Fruit fly (Drosophila melanogaster) whole organism, embryonic: ENCODE data around the gene CG10702.

Source experiments
- Adf1 ChIP-seq: fragments of 200-800 bp; sonication (Bioruptor generic); IDR thresholded peaks from 2 replicates; pipeline ENCODE4 v1.3.6; 2022; ENCODE audit warnings: missing biosample characterization, missing genetic modification characterization
- Bgb ChIP-seq: fragments of 200-800 bp; sonication (Bioruptor generic); IDR thresholded peaks from 2 replicates; pipeline ENCODE4 v1.3.6; 2022; ENCODE audit warnings: missing biosample characterization, missing genetic modification characterization; ENCODE audit not compliant: partially characterized antibody
- Blimp-1 ChIP-seq: fragments of 200-800 bp; sonication (Bioruptor generic); optimal IDR thresholded peaks from 3 replicates; lab custom pipeline; 2018; ENCODE audit warnings: missing biosample characterization, missing genetic modification characterization, mild to moderate bottlenecking, moderate library complexity, missing genetic modification reagents
- Bteb2 ChIP-seq: fragments of 200-800 bp; sonication (Bioruptor generic); optimal IDR thresholded peaks from 2 replicates; lab custom pipeline; 2016; ENCODE audit warnings: missing biosample characterization, missing genetic modification characterization
- CG10267 ChIP-seq: fragments of 200-800 bp; sonication (Bioruptor generic); optimal IDR thresholded peaks from 2 replicates; lab custom pipeline; 2018; ENCODE audit warnings: missing biosample characterization, mild to moderate bottlenecking, missing genetic modification characterization, moderate library complexity
- CG10321 ChIP-seq: fragments of 200-800 bp; sonication (Bioruptor generic); IDR thresholded peaks from 2 replicates; pipeline ENCODE4 v1.3.6; 2022; ENCODE audit warnings: missing biosample characterization, missing genetic modification characterization
- CG10565 ChIP-seq: fragments of 200-800 bp; sonication (Bioruptor generic); optimal IDR thresholded peaks from 3 replicates; lab custom pipeline; 2016; ENCODE audit warnings: missing biosample characterization, mild to moderate bottlenecking, missing genetic modification characterization
- CG14441 ChIP-seq: fragments of 200-800 bp; sonication (Bioruptor generic); IDR thresholded peaks from 2 replicates; pipeline ENCODE4 v1.3.6; 2022; ENCODE audit warnings: missing biosample characterization, missing genetic modification characterization
- CG17186 ChIP-seq: fragments of 200-800 bp; sonication (Bioruptor generic); optimal IDR thresholded peaks from 3 replicates; lab custom pipeline; 2017; ENCODE audit warnings: missing biosample characterization, missing genetic modification reagents, missing genetic modification characterization
- CG18262 ChIP-seq: fragments of 200-800 bp; optimal IDR thresholded peaks from 3 replicates; lab custom pipeline; 2019; ENCODE audit warnings: missing biosample characterization, mild to moderate bottlenecking, missing genetic modification characterization, moderate library complexity
- CG30403 ChIP-seq: fragments of 200-800 bp; sonication (Bioruptor generic); optimal IDR thresholded peaks from 3 replicates; lab custom pipeline; 2016; ENCODE audit warnings: missing biosample characterization, missing genetic modification characterization
- CG34422 ChIP-seq: fragments of 200-800 bp; sonication (Bioruptor generic); IDR thresholded peaks from 3 replicates; pipeline ENCODE4 v1.3.6; 2022; ENCODE audit warnings: missing biosample characterization, missing genetic modification characterization
- CG42726 ChIP-seq: fragments of 200-800 bp; sonication (Bioruptor generic); IDR thresholded peaks from 2 replicates; pipeline ENCODE4 v1.3.6; 2022; ENCODE audit warnings: missing biosample characterization, missing genetic modification characterization; ENCODE audit not compliant: partially characterized antibody
- CG4617 ChIP-seq: fragments of 200-800 bp; sonication (Bioruptor generic); optimal IDR thresholded peaks from 3 replicates; lab custom pipeline; 2016; ENCODE audit warnings: missing biosample characterization, missing genetic modification characterization, borderline replicate concordance
- CG4707 ChIP-seq: fragments of 200-800 bp; sonication (Bioruptor generic); optimal IDR thresholded peaks from 2 replicates; lab custom pipeline; 2018; ENCODE audit warnings: missing biosample characterization, mild to moderate bottlenecking, missing genetic modification characterization, moderate library complexity
- CG6689 ChIP-seq: fragments of 200-800 bp; sonication (Bioruptor generic); IDR thresholded peaks from 2 replicates; pipeline ENCODE4 v1.3.6; 2022; ENCODE audit warnings: missing biosample characterization, missing genetic modification characterization
- CG8388 ChIP-seq: fragments of 200-800 bp; sonication (Bioruptor generic); optimal IDR thresholded peaks from 2 replicates; lab custom pipeline; 2019; ENCODE audit warnings: missing biosample characterization, mild to moderate bottlenecking, missing genetic modification characterization, moderate library complexity
- CG9876 ChIP-seq: fragments of 200-800 bp; sonication (Bioruptor generic); optimal IDR thresholded peaks from 2 replicates; lab custom pipeline; 2016; ENCODE audit warnings: missing biosample characterization, missing genetic modification characterization
- CoRest ChIP-seq: fragments of 200-800 bp; sonication (Bioruptor generic); optimal IDR thresholded peaks from 3 replicates; lab custom pipeline; 2018; ENCODE audit warnings: missing biosample characterization, mild to moderate bottlenecking, missing genetic modification characterization, moderate library complexity
- Elba2 ChIP-seq: fragments of 200-800 bp; sonication (Bioruptor generic); optimal IDR thresholded peaks from 3 replicates; lab custom pipeline; 2016; ENCODE audit warnings: missing biosample characterization, missing genetic modification characterization
- Fer2 ChIP-seq: fragments of 200-800 bp; sonication (Bioruptor generic); optimal IDR thresholded peaks from 2 replicates; lab custom pipeline; 2018; ENCODE audit warnings: missing biosample characterization, mild to moderate bottlenecking, missing genetic modification characterization, moderate library complexity
- HLH4C ChIP-seq: fragments of 200-800 bp; sonication (Bioruptor generic); IDR thresholded peaks from 3 replicates; pipeline ENCODE4 v1.3.6; 2022; ENCODE audit warnings: missing biosample characterization, missing genetic modification characterization; ENCODE audit not compliant: partially characterized antibody
- Hey ChIP-seq: fragments of 200-800 bp; sonication (Bioruptor generic); optimal IDR thresholded peaks from 3 replicates; lab custom pipeline; 2018; ENCODE audit warnings: missing biosample characterization, mild to moderate bottlenecking, missing genetic modification characterization
- HmgZ ChIP-seq: fragments of 200-800 bp; sonication (Bioruptor generic); optimal IDR thresholded peaks from 2 replicates; lab custom pipeline; 2018; ENCODE audit warnings: missing biosample characterization, mild to moderate bottlenecking, missing genetic modification characterization
- Ravus ChIP-seq: fragments of 200-800 bp; sonication (Bioruptor generic); IDR thresholded peaks from 2 replicates; pipeline ENCODE4 v1.3.6; 2022; ENCODE audit warnings: missing biosample characterization, missing genetic modification characterization
- Stat92E ChIP-seq, 3 experiments: fragments of >200 bp in 2 of 3; fragments of 200-800 bp in 1 of 3; sonication (Bioruptor generic) in 1 of 3; optimal IDR thresholded peaks; 2 replicates each; lab custom pipeline; 2017 to 2019; ENCODE audit warnings: missing biosample characterization in 3 of 3, missing genetic modification characterization in 3 of 3, mild to moderate bottlenecking in 1 of 3, moderate library complexity in 1 of 3
- abd-A ChIP-seq: fragments of 200-800 bp; sonication (Bioruptor generic); optimal IDR thresholded peaks from 3 replicates; lab custom pipeline; 2019; ENCODE audit warnings: missing biosample characterization, mild to moderate bottlenecking, missing genetic modification characterization, moderate library complexity
- bbx ChIP-seq: fragments of 200-800 bp; sonication (Bioruptor generic); IDR thresholded peaks from 2 replicates; pipeline ENCODE4 v1.3.6; 2022; ENCODE audit warnings: missing biosample characterization, missing genetic modification characterization; ENCODE audit not compliant: partially characterized antibody
- bowl ChIP-seq: fragments of 200-800 bp; sonication (Bioruptor generic); IDR thresholded peaks from 2 replicates; pipeline ENCODE4 v1.3.6; 2022; ENCODE audit warnings: missing biosample characterization, missing genetic modification characterization
- btn ChIP-seq: fragments of 200-800 bp; sonication (Bioruptor generic); optimal IDR thresholded peaks from 2 replicates; lab custom pipeline; 2016; ENCODE audit warnings: missing biosample characterization, missing genetic modification characterization
- chm ChIP-seq: fragments of 200-800 bp; sonication (Bioruptor generic); IDR thresholded peaks from 2 replicates; pipeline ENCODE4 v1.3.6; 2022; ENCODE audit warnings: missing biosample characterization, missing genetic modification characterization
- dimm ChIP-seq: fragments of 200-800 bp; sonication (Bioruptor generic); IDR thresholded peaks from 2 replicates; pipeline ENCODE4 v1.3.6; 2022; ENCODE audit warnings: missing biosample characterization, missing genetic modification characterization
- dmrt99B ChIP-seq: fragments of 200-800 bp; sonication (Bioruptor generic); optimal IDR thresholded peaks from 2 replicates; lab custom pipeline; 2018; ENCODE audit warnings: missing biosample characterization, mild to moderate bottlenecking, missing genetic modification characterization, moderate library complexity
- en ChIP-seq: fragments of 200-800 bp; sonication (Bioruptor generic); optimal IDR thresholded peaks from 2 replicates; lab custom pipeline; 2016; ENCODE audit warnings: missing biosample characterization, missing genetic modification characterization
- fd64A ChIP-seq: fragments of 200-800 bp; sonication (Bioruptor generic); optimal IDR thresholded peaks from 3 replicates; lab custom pipeline; 2018; ENCODE audit warnings: missing biosample characterization, mild to moderate bottlenecking, missing genetic modification characterization
- gt ChIP-seq: fragments of 200-800 bp; sonication (Bioruptor generic); IDR thresholded peaks from 2 replicates; pipeline ENCODE4 v1.3.6; 2022; ENCODE audit warnings: missing biosample characterization, missing genetic modification characterization
- hbn ChIP-seq: fragments of 200-800 bp; sonication (Bioruptor generic); IDR thresholded peaks from 2 replicates; pipeline ENCODE4 v1.3.6; 2022; ENCODE audit warnings: missing biosample characterization, missing genetic modification characterization; ENCODE audit not compliant: partially characterized antibody
- hth ChIP-seq: fragments of >200 bp; optimal IDR thresholded peaks from 2 replicates; lab custom pipeline; 2017; ENCODE audit warnings: inconsistent platforms
- lov ChIP-seq, 2 experiments: fragments of 200-800 bp in 1 of 2; fragments of >200 bp in 1 of 2; sonication (Bioruptor generic) in 1 of 2; IDR thresholded peaks in 1 of 2; optimal IDR thresholded peaks in 1 of 2; 2 replicates in 1 of 2; 3 replicates in 1 of 2; pipeline versions ENCODE4 v1.3.6 to Lab custom; 2017 to 2022; ENCODE audit warnings: missing biosample characterization in 1 of 2, missing genetic modification characterization in 1 of 2
- peb ChIP-seq: fragments of 200-800 bp; sonication (Bioruptor generic); IDR thresholded peaks from 2 replicates; pipeline ENCODE4 v1.3.6; 2022; ENCODE audit warnings: missing biosample characterization, missing genetic modification characterization
- pros ChIP-seq: fragments of 200-800 bp; sonication (Bioruptor generic); optimal IDR thresholded peaks from 3 replicates; lab custom pipeline; 2019; ENCODE audit warnings: missing biosample characterization, mild to moderate bottlenecking, missing genetic modification characterization, moderate library complexity
- psq ChIP-seq: fragments of 200-800 bp; sonication (Bioruptor generic); optimal IDR thresholded peaks from 2 replicates; lab custom pipeline; 2017; ENCODE audit warnings: missing biosample characterization, missing genetic modification characterization
- pzg ChIP-seq: fragments of 200-800 bp; sonication (Bioruptor generic); optimal IDR thresholded peaks from 3 replicates; lab custom pipeline; 2018; ENCODE audit warnings: missing biosample characterization, mild to moderate bottlenecking, missing genetic modification characterization, moderate library complexity
- ranshi ChIP-seq: fragments of 200-800 bp; sonication (Bioruptor generic); IDR thresholded peaks from 2 replicates; pipeline ENCODE4 v1.3.6; 2022; ENCODE audit warnings: missing biosample characterization, missing genetic modification characterization
- repo ChIP-seq: fragments of 200-800 bp; sonication (Bioruptor generic); optimal IDR thresholded peaks from 2 replicates; lab custom pipeline; 2016; ENCODE audit warnings: missing biosample characterization, missing genetic modification characterization
- sd ChIP-seq: fragments of 200-800 bp; sonication (Bioruptor generic); optimal IDR thresholded peaks from 3 replicates; lab custom pipeline; 2018; ENCODE audit warnings: missing biosample characterization, mild to moderate bottlenecking, missing genetic modification characterization, moderate library complexity
- tll ChIP-seq, 2 experiments: fragments of 200-800 bp in 1 of 2; fragments of >200 bp in 1 of 2; sonication (Bioruptor generic) in 1 of 2; optimal IDR thresholded peaks; 2 replicates each; lab custom pipeline; 2017 to 2019; ENCODE audit warnings: missing biosample characterization in 2 of 2, missing genetic modification characterization in 2 of 2, mild to moderate bottlenecking in 1 of 2, moderate library complexity in 1 of 2
- toy ChIP-seq: fragments of 200-800 bp; sonication (Bioruptor generic); IDR thresholded peaks from 2 replicates; pipeline ENCODE4 v1.3.6; 2022; ENCODE audit warnings: missing biosample characterization, missing genetic modification characterization
- tx ChIP-seq: fragments of 200-800 bp; sonication (Bioruptor generic); optimal IDR thresholded peaks from 2 replicates; lab custom pipeline; 2016; ENCODE audit warnings: missing biosample characterization, missing genetic modification characterization
- unc-4 ChIP-seq: fragments of 200-800 bp; sonication (Bioruptor generic); IDR thresholded peaks from 2 replicates; pipeline ENCODE4 v1.3.6; 2022; ENCODE audit warnings: missing biosample characterization, missing genetic modification characterization; ENCODE audit not compliant: partially characterized antibody
- yki ChIP-seq: fragments of >200 bp; optimal IDR thresholded peaks from 3 replicates; lab custom pipeline; 2018

Gene CG10702

dm6 chr2L:19048912-19049311 is 20.7 kb downstream of the CG10702 start, which contains the start of gene CG10470 (continued):
- TF ChIP-seq pzg (GFP tag; lab: Kevin White, UChicago) (peak; percentile 46), CG6689 (GFP tag; lab: Robert Waterston, UW) (no peak), CG42726 (GFP tag; lab: Robert Waterston, UW) (peak; percentile 36; the same call in 1 of the 2 replicates), CG4707 (no peak), pros (GFP tag; lab: Kevin White, UChicago) (no peak), Blimp-1 (GFP tag; lab: Kevin White, UChicago) (peak; percentile 12), btn (no peak), ranshi (GFP tag; lab: Robert Waterston, UW) (no peak), repo (GFP tag; lab: Kevin White, UChicago) (no peak), CG18262 (tag; lab: Kevin White, UChicago) (peak; percentile 49), bowl (GFP tag; lab: Robert Waterston, UW) (no peak), en (GFP tag; lab: Kevin White, UChicago) (no peak), CG10321 (GFP tag; lab: Robert Waterston, UW) (no peak), Elba2 (GFP tag; lab: Kevin White, UChicago) (no peak), unc-4 (GFP tag; lab: Robert Waterston, UW) (peak; percentile 81), toy (no peak), Bgb (GFP tag; lab: Robert Waterston, UW) (peak; percentile 79), chm (GFP tag; lab: Robert Waterston, UW) (no peak), CG4617 (GFP tag; lab: Kevin White, UChicago) (peak; percentile 51), CG34422 (GFP tag; lab: Robert Waterston, UW) (no peak), fd64A (GFP tag; lab: Kevin White, UChicago) (no peak), Adf1 (GFP tag; lab: Robert Waterston, UW) (no peak), CG17186 (GFP tag; lab: Kevin White, UChicago) (no peak), psq (GFP tag; lab: Kevin White, UChicago) (no peak), dmrt99B (tag; lab: Kevin White, UChicago) (peak; percentile 23), Ravus (no peak), CG10565 (GFP tag; lab: Kevin White, UChicago) (no peak), gt (GFP tag; lab: Robert Waterston, UW) (no peak), hbn (GFP tag; lab: Robert Waterston, UW) (peak; percentile 84), Hey (tag; lab: Kevin White, UChicago) (no peak), abd-A (tag; lab: Kevin White, UChicago) (no peak), lov (optimal IDR thresholded peaks at IDR 0.05; lab: Kevin White, UChicago) (no peak), lov (GFP tag; IDR thresholded peaks at IDR 0.05; lab: Robert Waterston, UW) (no peak), Stat92E (GFP tag; optimal IDR thresholded peaks at IDR 0.05; lab: Kevin White, UChicago) (no peak), HmgZ (tag; lab: Kevin White, UChicago) (no peak), yki (lab: Kevin White, UChicago) (no peak), HLH4C (GFP tag; lab: Robert Waterston, UW) (peak; percentile 81), CG8388 (peak; percentile 28), CG14441 (GFP tag; lab: Robert Waterston, UW) (no peak), tx (GFP tag; lab: Kevin White, UChicago) (no peak), bbx (GFP tag; lab: Robert Waterston, UW) (peak; percentile 88), CG9876 (GFP tag; lab: Kevin White, UChicago) (no peak), sd (no peak), Fer2 (tag; lab: Kevin White, UChicago) (no peak), CoRest (tag; lab: Kevin White, UChicago) (peak; percentile 34), CG30403 (GFP tag; lab: Kevin White, UChicago) (peak; percentile 32), Bteb2 (GFP tag; lab: Kevin White, UChicago) (no peak), tll (GFP tag; optimal IDR thresholded peaks at IDR 0.05; lab: Kevin White, UChicago) (no peak), dimm (GFP tag; lab: Robert Waterston, UW) (no peak), CG10267 (tag; lab: Kevin White, UChicago) (peak; percentile 69), peb (GFP tag; lab: Robert Waterston, UW) (no peak), hth (lab: Kevin White, UChicago) (no peak)
